Worm (Caenorhabditis elegans) whole organism, L3 larva: ENCODE results near the gene pnp-1.

Experiments used
- ZK546.5 ChIP-seq: sonication (generic microtip); optimal IDR thresholded peaks from 2 replicates; lab custom pipeline; 2017; ENCODE audit warnings: missing biosample characterization, missing genetic modification characterization
- aly-2 ChIP-seq: fragments of 150-350 bp; optimal IDR thresholded peaks from 2 replicates; lab custom pipeline; 2014; ENCODE audit warnings: missing biosample characterization, missing genetic modification characterization
- ama-1 ChIP-seq: fragments of 150-350 bp; optimal IDR thresholded peaks from 2 replicates; lab custom pipeline; 2018
- ceh-16 ChIP-seq: sonication (generic microtip); optimal IDR thresholded peaks from 2 replicates; lab custom pipeline; 2017; ENCODE audit warnings: missing biosample characterization, missing genetic modification characterization
- ceh-28 ChIP-seq: fragments of 150-350 bp; optimal IDR thresholded peaks from 2 replicates; lab custom pipeline; 2014; ENCODE audit warnings: missing biosample characterization, missing genetic modification reagents, missing genetic modification characterization
- ceh-82 ChIP-seq: fragments of 150-350 bp; optimal IDR thresholded peaks from 2 replicates; lab custom pipeline; 2014; ENCODE audit warnings: missing biosample characterization, missing genetic modification characterization
- ceh-9 ChIP-seq: sonication (generic microtip); optimal IDR thresholded peaks from 2 replicates; lab custom pipeline; 2018; ENCODE audit warnings: missing biosample characterization, missing genetic modification characterization
- daf-12 ChIP-seq: fragments of 150-350 bp; optimal IDR thresholded peaks from 2 replicates; lab custom pipeline; 2014; ENCODE audit warnings: missing biosample characterization, missing genetic modification reagents, missing genetic modification characterization
- elt-1 ChIP-seq: fragments of 150-350 bp; optimal IDR thresholded peaks from 2 replicates; lab custom pipeline; 2014; ENCODE audit warnings: missing biosample characterization, missing genetic modification characterization
- elt-2 ChIP-seq: sonication (generic microtip); optimal IDR thresholded peaks from 2 replicates; lab custom pipeline; 2016; ENCODE audit warnings: missing genetic modification reagents, mild to moderate bottlenecking, missing genetic modification characterization, missing compliant biosample characterization
- elt-3 ChIP-seq, 3 experiments: fragments of 150-350 bp in 1 of 3; sonication (generic microtip) in 2 of 3; optimal IDR thresholded peaks; 2 replicates in 2 of 3; 4 replicates in 1 of 3; lab custom pipeline; 2014 to 2017; ENCODE audit warnings: missing biosample characterization in 3 of 3, missing genetic modification characterization in 3 of 3
- eor-1 ChIP-seq, 2 experiments: fragments of 150-350 bp; optimal IDR thresholded peaks; 2 replicates each; lab custom pipeline; 2014 to 2018; ENCODE audit warnings: missing biosample characterization in 2 of 2, missing genetic modification characterization in 2 of 2
- fkh-10 ChIP-seq: sonication (generic microtip); optimal IDR thresholded peaks from 2 replicates; lab custom pipeline; 2017; ENCODE audit warnings: missing biosample characterization, missing genetic modification reagents, missing genetic modification characterization
- fkh-2 ChIP-seq: fragments of 150-350 bp; optimal IDR thresholded peaks from 2 replicates; lab custom pipeline; 2014; ENCODE audit warnings: missing biosample characterization, missing genetic modification reagents, missing genetic modification characterization
- fos-1 ChIP-seq: fragments of 150-350 bp; optimal IDR thresholded peaks from 2 replicates; lab custom pipeline; 2014; ENCODE audit warnings: missing biosample characterization, missing genetic modification characterization
- hmg-11 ChIP-seq: sonication (generic microtip); optimal IDR thresholded peaks from 2 replicates; lab custom pipeline; 2016; ENCODE audit warnings: missing genetic modification characterization, missing compliant biosample characterization
- jun-1 ChIP-seq: fragments of 150-350 bp; optimal IDR thresholded peaks from 2 replicates; lab custom pipeline; 2014; ENCODE audit warnings: missing biosample characterization, missing genetic modification reagents, missing genetic modification characterization
- lsy-12 ChIP-seq: sonication (generic microtip); optimal IDR thresholded peaks from 2 replicates; lab custom pipeline; 2016; ENCODE audit warnings: mild to moderate bottlenecking, missing genetic modification characterization, missing compliant biosample characterization
- mml-1 ChIP-seq: fragments of 150-350 bp; sonication (generic microtip); optimal IDR thresholded peaks from 3 replicates; lab custom pipeline; 2014; ENCODE audit warnings: missing biosample characterization, missing genetic modification characterization
- nfya-1 ChIP-seq: sonication (generic microtip); optimal IDR thresholded peaks from 2 replicates; lab custom pipeline; 2017; ENCODE audit warnings: missing genetic modification characterization, mild to moderate bottlenecking, missing compliant biosample characterization, antibody characterized with exemption, moderate library complexity; ENCODE audit not compliant: insufficient read depth
- nhr-11 ChIP-seq: fragments of 150-350 bp; optimal IDR thresholded peaks from 2 replicates; lab custom pipeline; 2014; ENCODE audit warnings: missing biosample characterization, missing genetic modification characterization
- nhr-12 ChIP-seq: fragments of 150-350 bp; optimal IDR thresholded peaks from 2 replicates; lab custom pipeline; 2014; ENCODE audit warnings: missing biosample characterization, missing genetic modification characterization
- nhr-23 ChIP-seq: fragments of 150-350 bp; optimal IDR thresholded peaks from 2 replicates; lab custom pipeline; 2014; ENCODE audit warnings: missing biosample characterization, missing genetic modification reagents, missing genetic modification characterization
- nhr-237 ChIP-seq: fragments of 150-350 bp; optimal IDR thresholded peaks from 2 replicates; lab custom pipeline; 2014; ENCODE audit warnings: missing biosample characterization, missing genetic modification characterization
- nhr-25 ChIP-seq: sonication (generic microtip); optimal IDR thresholded peaks from 2 replicates; lab custom pipeline; 2017; ENCODE audit warnings: missing biosample characterization, missing genetic modification characterization
- nhr-28 ChIP-seq: fragments of 150-350 bp; optimal IDR thresholded peaks from 2 replicates; lab custom pipeline; 2014; ENCODE audit warnings: missing biosample characterization, missing genetic modification characterization
- nhr-43 ChIP-seq: sonication (generic microtip); optimal IDR thresholded peaks from 2 replicates; lab custom pipeline; 2016; ENCODE audit warnings: mild to moderate bottlenecking, missing genetic modification characterization, missing compliant biosample characterization; ENCODE audit not compliant: poor library complexity, severe bottlenecking
- nhr-76 ChIP-seq: fragments of 150-350 bp; sonication (generic microtip); optimal IDR thresholded peaks from 5 replicates; lab custom pipeline; 2014; ENCODE audit warnings: missing biosample characterization, missing genetic modification characterization
- nhr-77 ChIP-seq: fragments of 150-350 bp; optimal IDR thresholded peaks from 2 replicates; lab custom pipeline; 2014; ENCODE audit warnings: missing biosample characterization, missing genetic modification characterization
- pha-4 ChIP-seq: fragments of 150-350 bp; optimal IDR thresholded peaks from 2 replicates; lab custom pipeline; 2014; ENCODE audit warnings: missing biosample characterization, missing genetic modification reagents, missing genetic modification characterization
- pqm-1 ChIP-seq: fragments of 150-350 bp; optimal IDR thresholded peaks from 2 replicates; lab custom pipeline; 2017; ENCODE audit warnings: missing biosample characterization, missing genetic modification characterization, inconsistent platforms
- sea-2 ChIP-seq: fragments of 150-350 bp; sonication (generic microtip); optimal IDR thresholded peaks from 4 replicates; lab custom pipeline; 2014; ENCODE audit warnings: missing biosample characterization, missing genetic modification reagents, missing genetic modification characterization
- skn-1 ChIP-seq: fragments of 150-350 bp; optimal IDR thresholded peaks from 2 replicates; lab custom pipeline; 2014; ENCODE audit warnings: missing biosample characterization, missing genetic modification characterization
- unc-39 ChIP-seq: sonication (generic microtip); optimal IDR thresholded peaks from 4 replicates; lab custom pipeline; 2017; ENCODE audit warnings: missing biosample characterization, missing genetic modification characterization
- zag-1 ChIP-seq: fragments of 150-350 bp; optimal IDR thresholded peaks from 2 replicates; lab custom pipeline; 2014; ENCODE audit warnings: missing biosample characterization, missing genetic modification characterization
- ztf-4 ChIP-seq: fragments of 150-350 bp; optimal IDR thresholded peaks from 2 replicates; lab custom pipeline; 2014; ENCODE audit warnings: missing biosample characterization, missing genetic modification characterization

The pnp-1 gene

DNA sequence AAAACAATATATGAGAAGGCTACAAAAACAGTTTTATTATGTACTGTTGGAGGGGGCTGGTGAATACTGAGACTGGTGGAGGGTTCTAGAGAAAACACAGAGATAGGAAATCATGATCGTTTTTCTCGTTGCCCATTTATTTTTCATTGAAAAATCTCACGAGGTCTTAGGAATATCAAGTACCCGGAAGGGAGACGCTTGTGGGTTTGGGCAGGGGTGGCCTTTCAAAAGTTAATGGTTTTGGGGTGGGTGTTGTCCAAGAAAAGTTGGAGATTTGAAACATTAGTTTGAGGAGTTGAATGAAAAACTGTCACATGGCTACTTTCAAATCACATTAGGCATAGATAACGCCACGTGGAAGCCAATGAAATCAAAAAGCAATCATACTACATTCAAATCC is 3.4 kb downstream of the pnp-1 start:
- TF ChIP-seq aly-2 (no peak), ceh-16 (no peak), fkh-10 (GFP tag; lab: Kevin White, UChicago) (no peak), nhr-77 (tag; lab: Kevin White, UChicago) (no peak), pha-4 (tag; lab: Kevin White, UChicago) (peak; percentile 15), ama-1 (peak; percentile 27), mml-1 (no peak), fkh-2 (no peak), ceh-82 (tag; lab: Kevin White, UChicago) (no peak), daf-12 (tag; lab: Kevin White, UChicago) (no peak), nhr-25 (no peak), jun-1 (peak; percentile 38), nhr-11 (tag; lab: Kevin White, UChicago) (no peak), hmg-11 (tag; lab: Kevin White, UChicago) (no peak), nhr-76 (tag; lab: Kevin White, UChicago) (no peak), ztf-4 (tag; lab: Kevin White, UChicago) (no peak), elt-3 (tag; optimal IDR thresholded peaks at IDR 0.05; lab: Kevin White, UChicago) (no peak), ceh-9 (no peak), nhr-43 (tag; lab: Kevin White, UChicago) (peak; percentile 8), nfya-1 (tag; lab: Kevin White, UChicago) (peak; percentile 13), fos-1 (tag; lab: Kevin White, UChicago) (no peak), nhr-12 (tag; lab: Kevin White, UChicago) (no peak)

DNA sequence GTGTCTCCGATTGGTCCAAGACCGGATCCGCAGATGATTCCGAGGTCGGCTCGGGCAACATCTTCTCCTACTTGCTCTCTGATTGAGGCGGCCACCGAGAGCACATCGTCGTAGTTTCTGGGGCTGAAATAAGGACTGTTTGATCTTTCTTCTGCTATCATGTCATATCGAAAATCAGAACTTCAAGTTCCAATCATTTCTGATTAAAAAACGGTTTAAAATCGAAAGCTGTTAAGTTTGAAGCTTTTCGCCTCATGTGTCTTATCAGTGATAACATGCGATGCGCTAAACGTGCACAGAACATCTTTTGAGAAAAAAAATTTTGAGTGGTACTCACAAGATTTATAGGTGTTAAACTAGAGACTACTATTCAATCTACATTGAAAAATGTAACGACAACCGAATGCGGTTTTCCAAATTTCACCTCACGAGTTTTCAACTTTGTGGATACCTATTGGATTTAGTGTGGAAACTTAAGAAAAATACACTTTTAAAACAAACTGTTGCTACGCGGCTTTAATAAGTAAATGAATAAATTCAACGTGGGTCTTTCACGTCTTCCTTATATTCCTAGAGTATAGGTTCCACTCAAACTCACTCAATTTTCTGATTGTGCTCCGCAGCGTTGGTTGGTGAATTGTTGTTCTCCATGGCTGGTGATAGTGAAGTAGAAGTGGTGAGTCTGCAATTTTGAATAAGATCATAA is 4.0 kb downstream of the pnp-1 start:
- peak; percentile 8 for TF ChIP-seq pqm-1
- peak; percentile 54 for TF ChIP-seq elt-2
- no peak for TF ChIP-seq nhr-25

DNA sequence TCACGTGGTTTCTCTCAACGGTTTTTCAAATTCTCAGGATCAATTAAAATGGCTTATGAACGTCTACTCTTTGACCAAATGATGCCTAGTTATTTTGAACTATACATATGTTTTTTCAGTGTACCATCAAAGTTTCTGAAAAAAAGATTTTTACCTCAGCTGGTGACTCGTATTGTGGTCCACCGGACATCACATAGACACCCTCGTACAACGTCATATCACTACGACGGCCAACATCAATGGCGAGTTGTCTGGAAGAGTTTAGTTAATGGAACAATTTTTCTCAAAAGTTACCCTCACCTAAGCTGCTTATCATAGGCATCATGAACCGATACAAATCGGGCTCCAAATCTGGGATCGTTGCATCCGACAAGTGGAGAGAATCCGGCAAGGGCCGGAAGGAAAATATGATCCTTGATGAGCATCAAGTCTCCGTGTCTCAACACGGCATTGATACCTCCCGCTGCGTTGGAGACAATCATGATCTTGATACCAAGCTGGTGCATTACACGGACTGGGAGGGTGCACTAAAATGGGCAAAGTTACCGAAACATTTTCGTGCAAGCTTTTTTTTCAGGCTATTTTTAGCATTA is 4.8 kb downstream of the pnp-1 start:
- TF ChIP-seq pqm-1 = peak; percentile 15
- TF ChIP-seq jun-1 = peak; percentile 4
- TF ChIP-seq nhr-237 = no peak
- TF ChIP-seq, all 47 proteins: peak for 2

DNA sequence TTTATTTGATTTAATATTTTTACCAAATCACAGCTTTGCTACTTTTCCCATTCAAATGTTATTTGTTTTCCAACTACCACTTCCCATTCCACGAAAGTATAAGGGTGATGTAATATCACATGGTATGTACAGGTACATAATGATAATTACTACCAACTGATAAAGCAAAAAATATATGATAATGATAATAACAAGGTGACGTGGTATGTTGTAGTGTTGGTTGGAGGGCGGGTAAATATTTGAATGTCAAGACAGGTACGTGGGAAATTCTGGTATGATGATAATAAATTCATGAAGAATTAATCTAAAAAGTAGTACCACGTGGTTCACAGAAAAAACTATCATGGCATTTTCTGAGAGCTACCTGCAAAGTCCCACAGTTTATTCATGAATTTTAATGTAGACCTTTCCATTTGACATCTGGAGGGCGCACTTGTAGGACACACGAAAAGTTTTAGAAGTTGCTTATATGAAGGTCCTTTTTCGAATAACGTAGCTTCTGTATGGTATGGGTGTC is 6.2 kb downstream of the pnp-1 start:
- TF ChIP-seq sea-2 (GFP tag; lab: Kevin White, UChicago) (no peak), elt-1 (tag; lab: Kevin White, UChicago) (no peak), ama-1 (peak; percentile 44), ceh-28 (tag; lab: Kevin White, UChicago) (peak; percentile 8), lsy-12 (tag; lab: Kevin White, UChicago) (peak; percentile 37), nhr-25 (no peak), pha-4 (tag; lab: Kevin White, UChicago) (peak; percentile 72), fos-1 (tag; lab: Kevin White, UChicago) (no peak), elt-2 (peak; percentile 96), jun-1 (peak; percentile 66), elt-3 (tag; optimal IDR thresholded peaks at IDR 0.05; lab: Kevin White, UChicago) (no peak), pqm-1 (peak; percentile 99)
- TF ChIP-seq, all 47 proteins: peak for 7

DNA sequence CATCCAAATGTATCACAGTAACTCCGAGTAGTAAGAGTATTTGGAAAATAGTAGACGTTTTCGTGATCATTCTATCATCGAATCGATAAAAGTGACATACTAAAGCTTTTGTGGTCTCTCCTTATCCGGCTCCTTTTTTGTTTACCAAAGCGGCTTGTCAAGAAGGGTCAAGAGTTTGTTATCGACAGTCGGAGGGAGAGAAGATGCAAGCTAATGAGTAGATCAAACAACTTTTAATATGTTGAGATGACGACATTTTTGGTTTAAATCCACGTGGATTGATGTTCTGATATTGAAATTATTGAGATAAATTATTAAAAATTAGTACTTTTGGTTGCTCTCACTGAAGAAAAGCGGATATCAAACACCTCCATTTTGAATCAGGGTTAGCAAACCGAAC is 6.7 kb downstream of the pnp-1 start, which contains the start of gene T21D12.7:
T21D12.7 (minus strand) TSS at position 101 of the 400 bp plus-strand sequence.
- TF ChIP-seq ceh-9 (no peak), zag-1 (tag; lab: Kevin White, UChicago) (no peak), skn-1 (no peak), elt-3 (tag; optimal IDR thresholded peaks at IDR 0.05; lab: Kevin White, UChicago) (no peak), fkh-2 (no peak), nhr-11 (tag; lab: Kevin White, UChicago) (no peak), eor-1 (tag; optimal IDR thresholded peaks at IDR 0.05; lab: Kevin White, UChicago) (no peak), nhr-28 (tag; lab: Kevin White, UChicago) (no peak), daf-12 (tag; lab: Kevin White, UChicago) (no peak), nhr-23 (no peak), unc-39 (no peak), ZK546.5 (tag; lab: Kevin White, UChicago) (no peak)
